Worm (Caenorhabditis elegans) whole organism, mixed stage, embryonic: ENCODE data around the gene C18A3.3.

Experiments used
- bed-3 ChIP-seq: fragments of 200-800 bp; sonication (Bioruptor generic); optimal IDR thresholded peaks from 3 replicates; lab custom pipeline; 2018; ENCODE audit warnings: mild to moderate bottlenecking, missing genetic modification characterization, moderate library complexity, missing compliant biosample characterization
- ceh-43 ChIP-seq: fragments of 200-800 bp; sonication (Bioruptor generic); optimal IDR thresholded peaks from 2 replicates; lab custom pipeline; 2018; ENCODE audit warnings: mild to moderate bottlenecking, missing genetic modification characterization, moderate library complexity, missing compliant biosample characterization
- cnd-1 ChIP-seq: fragments of 200-800 bp; sonication (Bioruptor generic); optimal IDR thresholded peaks from 2 replicates; lab custom pipeline; 2018; ENCODE audit warnings: mild to moderate bottlenecking, missing genetic modification characterization, missing compliant biosample characterization
- elt-1 ChIP-seq: sonication (generic microtip); optimal IDR thresholded peaks from 2 replicates; lab custom pipeline; 2017; ENCODE audit warnings: missing genetic modification characterization, mild to moderate bottlenecking, missing compliant biosample characterization, antibody characterized with exemption, moderate library complexity, borderline replicate concordance; ENCODE audit not compliant: insufficient read depth
- elt-3 ChIP-seq: fragments of 150-350 bp; optimal IDR thresholded peaks from 2 replicates; lab custom pipeline; 2014; ENCODE audit warnings: missing biosample characterization, missing genetic modification characterization
- ham-2 ChIP-seq: fragments of 200-800 bp; sonication (Bioruptor generic); optimal IDR thresholded peaks from 2 replicates; lab custom pipeline; 2018; ENCODE audit warnings: mild to moderate bottlenecking, missing genetic modification characterization, missing compliant biosample characterization
- lin-32 ChIP-seq: fragments of 200-800 bp; sonication (Bioruptor generic); optimal IDR thresholded peaks from 2 replicates; lab custom pipeline; 2018; ENCODE audit warnings: mild to moderate bottlenecking, missing genetic modification characterization, missing compliant biosample characterization
- lsy-2 ChIP-seq: fragments of 150-350 bp; optimal IDR thresholded peaks from 2 replicates; lab custom pipeline; 2014; ENCODE audit warnings: missing biosample characterization, missing genetic modification characterization
- mep-1 ChIP-seq: fragments of 150-350 bp; optimal IDR thresholded peaks from 2 replicates; lab custom pipeline; 2017; ENCODE audit warnings: missing biosample characterization, missing genetic modification reagents, missing genetic modification characterization, inconsistent platforms
- nhr-237 ChIP-seq: fragments of 150-350 bp; optimal IDR thresholded peaks from 2 replicates; lab custom pipeline; 2014; ENCODE audit warnings: missing biosample characterization, missing genetic modification characterization
- nhr-28 ChIP-seq: fragments of 150-350 bp; optimal IDR thresholded peaks from 2 replicates; lab custom pipeline; 2014; ENCODE audit warnings: missing biosample characterization, missing genetic modification characterization
- pha-4 ChIP-seq: fragments of 150-350 bp; optimal IDR thresholded peaks from 2 replicates; lab custom pipeline; 2018; ENCODE audit warnings: missing biosample characterization, missing genetic modification reagents, missing genetic modification characterization
- sptf-1 ChIP-seq: sonication (generic microtip); optimal IDR thresholded peaks from 2 replicates; lab custom pipeline; 2017; ENCODE audit warnings: mild to moderate bottlenecking, missing genetic modification characterization, moderate library complexity, missing compliant biosample characterization
- unc-62 ChIP-seq: fragments of 150-350 bp; optimal IDR thresholded peaks from 2 replicates; lab custom pipeline; 2014; ENCODE audit warnings: missing biosample characterization, missing genetic modification reagents, missing genetic modification characterization

DNA sequence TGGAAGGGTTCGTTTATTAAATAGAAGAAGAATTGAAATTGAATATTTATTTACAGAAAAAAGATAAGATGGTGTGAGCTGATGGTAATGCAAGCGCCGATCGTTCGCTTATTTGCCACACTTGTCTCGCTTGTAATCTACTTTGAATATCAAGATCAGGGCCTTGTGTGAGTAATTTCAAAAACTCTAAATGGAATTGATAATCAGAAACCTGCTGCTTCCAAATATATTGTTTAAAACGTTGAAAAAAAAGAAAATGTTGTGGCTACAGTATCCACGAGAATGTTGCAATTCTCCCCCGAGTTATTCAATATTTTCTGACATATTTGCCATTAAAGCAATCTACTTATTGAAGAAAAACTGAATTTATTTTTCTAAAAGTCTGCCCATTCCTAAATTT, 5.3 kb upstream of the C18A3.3 start:
- TF ChIP-seq pha-4 (no peak), mep-1 (tag; lab: Kevin White, UChicago) (no peak), ham-2 (GFP tag; lab: Kevin White, UChicago) (no peak), lsy-2 (no peak), bed-3 (GFP tag; lab: Kevin White, UChicago) (no peak), nhr-28 (tag; lab: Kevin White, UChicago) (no peak), elt-3 (no peak), unc-62 (no peak), cnd-1 (tag; lab: Kevin White, UChicago) (no peak), elt-1 (tag; lab: Kevin White, UChicago) (no peak), lin-32 (no peak), sptf-1 (tag; lab: Kevin White, UChicago) (no peak), ceh-43 (GFP tag; lab: Kevin White, UChicago) (no peak), nhr-237 (tag; lab: Kevin White, UChicago) (no peak)
